Fruit fly (Drosophila melanogaster): ENCODE results near the gene nompC.

DNA sequence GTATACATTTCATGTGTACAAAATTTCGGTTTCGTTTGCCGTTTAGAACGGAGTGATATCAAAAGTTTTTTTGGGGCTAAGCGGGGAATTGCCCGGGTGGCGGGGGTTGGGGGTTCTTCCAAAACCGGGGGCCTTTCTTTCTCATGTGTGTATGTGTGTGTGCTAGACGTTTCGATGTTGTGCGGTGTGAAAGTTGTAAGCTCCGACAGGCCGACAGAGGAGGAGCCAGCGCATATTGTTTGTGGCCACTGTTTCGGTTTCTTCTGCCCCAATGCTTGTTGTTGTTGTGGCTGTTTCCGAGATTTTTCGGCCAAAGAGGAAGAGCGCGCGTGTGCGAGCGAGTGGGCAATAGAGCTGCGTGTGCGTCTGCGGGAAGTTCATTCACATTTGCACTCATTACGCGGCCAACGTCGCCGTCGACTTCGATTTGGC, 45.7 kb upstream of the nompC start:
- TF ChIP-seq CG8478 (optimal IDR thresholded peaks at IDR 0.05) (no peak), CTCF (optimal IDR thresholded peaks at IDR 0.05) (no peak)

Measured in S2 (cell line).